Worm (Caenorhabditis elegans): ENCODE measurements around the gene clec-203.

DNA sequence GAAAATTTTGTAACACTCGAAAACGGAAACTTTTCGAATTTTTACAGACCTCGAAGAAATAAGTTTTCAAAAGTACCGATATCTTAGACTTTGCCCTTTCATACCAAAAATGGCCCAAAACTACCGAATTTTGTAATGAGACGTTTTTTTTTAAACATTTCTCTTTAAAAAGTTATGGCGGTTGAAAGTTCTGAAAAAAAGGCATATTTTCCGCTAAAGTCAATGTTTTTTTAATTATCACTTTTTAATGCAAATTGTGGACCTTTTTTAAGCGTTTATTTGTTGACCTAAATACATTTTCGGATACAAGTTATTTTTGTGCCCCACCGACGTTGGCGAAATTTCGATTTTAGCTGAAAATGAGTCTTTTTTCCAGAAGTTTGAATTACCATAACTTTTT, 14.5 kb downstream of the clec-203 start:
- no peak for TF ChIP-seq pqm-1 (tag; optimal IDR thresholded peaks at IDR 0.05)
- TF ChIP-seq egl-27 (tag; optimal IDR thresholded peaks at IDR 0.05) = no peak
- TF ChIP-seq tbx-2 (tag; optimal IDR thresholded peaks at IDR 0.05) = no peak
- TF ChIP-seq sox-4 (tag; optimal IDR thresholded peaks at IDR 0.05) = no peak
